Worm (Caenorhabditis elegans) whole organism, midembryonic: ENCODE measurements around the gene rpy-1.

ENCODE experiments used
- T22C8.4 ChIP-seq: fragments of 200-800 bp; sonication (Bioruptor generic); IDR thresholded peaks from 2 replicates; pipeline ENCODE4 v1.3.6; 2022; ENCODE audit warnings: missing genetic modification characterization, missing compliant biosample characterization
- cog-1 ChIP-seq: sonication (generic microtip); optimal IDR thresholded peaks from 2 replicates; lab custom pipeline; 2016; ENCODE audit warnings: missing genetic modification characterization, missing compliant biosample characterization
- flt-1 ChIP-seq: fragments of 200-800 bp; sonication (Bioruptor generic); IDR thresholded peaks from 2 replicates; pipeline ENCODE4 v1.3.6; 2022; ENCODE audit warnings: missing genetic modification characterization, missing compliant biosample characterization
- klf-2 ChIP-seq: fragments of 200-800 bp; sonication (Bioruptor generic); conservative IDR thresholded peaks from 2 replicates; pipeline ENCODE4 v1.3.6; 2022; ENCODE audit warnings: missing genetic modification reagents, missing genetic modification characterization, missing compliant biosample characterization
- med-1 ChIP-seq: sonication (generic microtip); optimal IDR thresholded peaks from 2 replicates; lab custom pipeline; 2017; ENCODE audit warnings: missing genetic modification characterization, mild to moderate bottlenecking, missing compliant biosample characterization, antibody characterized with exemption, missing genetic modification reagents; ENCODE audit not compliant: insufficient read depth
- ref-1 ChIP-seq: fragments of 200-800 bp; sonication (Bioruptor generic); conservative IDR thresholded peaks from 2 replicates; pipeline ENCODE4 v1.3.6; 2022; ENCODE audit warnings: missing genetic modification reagents, missing genetic modification characterization, missing compliant biosample characterization
- tab-1 ChIP-seq: fragments of 200-800 bp; sonication (Bioruptor generic); IDR thresholded peaks from 2 replicates; pipeline ENCODE4 v1.3.6; 2022; ENCODE audit warnings: missing genetic modification characterization, missing compliant biosample characterization
- ztf-23 ChIP-seq: fragments of 200-800 bp; sonication (Bioruptor generic); IDR thresholded peaks from 2 replicates; pipeline ENCODE4 v1.3.6; 2022; ENCODE audit warnings: missing genetic modification reagents, missing genetic modification characterization, missing compliant biosample characterization
- ztf-29 ChIP-seq: fragments of 200-800 bp; sonication (Bioruptor generic); IDR thresholded peaks from 2 replicates; pipeline ENCODE4 v1.3.6; 2022; ENCODE audit warnings: missing genetic modification reagents, missing genetic modification characterization, missing compliant biosample characterization

The rpy-1 gene

ce11 chrII:6707496-6708260 is 2.2 kb upstream of the rpy-1 start:
- no peak for TF ChIP-seq ztf-29 (GFP tag; lab: Robert Waterston, UW)
- no peak for TF ChIP-seq med-1 (GFP tag; lab: Kevin White, UChicago)
- no peak for TF ChIP-seq tab-1
- no peak for TF ChIP-seq klf-2 (GFP tag; lab: Robert Waterston, UW)
- no peak for TF ChIP-seq ztf-23
- TF ChIP-seq T22C8.4 (GFP tag; lab: Robert Waterston, UW), result no peak
- TF ChIP-seq ref-1, result no peak
- no peak for TF ChIP-seq cog-1 (tag; lab: Kevin White, UChicago)

- TF ChIP-seq med-1 (GFP tag; lab: Kevin White, UChicago) (no peak), tab-1 (no peak), klf-2 (GFP tag; lab: Robert Waterston, UW) (no peak), cog-1 (tag; lab: Kevin White, UChicago) (no peak), ref-1 (no peak), flt-1 (GFP tag; lab: Robert Waterston, UW) (no peak), ztf-23 (no peak)
These were observed 1.2 kb upstream of the rpy-1 start for ce11 chrII:6706552-6707091.

- TF ChIP-seq med-1 (GFP tag; lab: Kevin White, UChicago) (no peak), T22C8.4 (GFP tag; lab: Robert Waterston, UW) (no peak), flt-1 (GFP tag; lab: Robert Waterston, UW) (no peak), klf-2 (GFP tag; lab: Robert Waterston, UW) (no peak), ztf-23 (no peak), cog-1 (tag; lab: Kevin White, UChicago) (no peak), ztf-29 (GFP tag; lab: Robert Waterston, UW) (no peak)
These were observed 3.9 kb downstream of the rpy-1 start, which contains the start of gene C18H9.6 for ce11 chrII:6701497-6701896. Gene C18H9.6 (minus strand): TSS chrII:6701625.

- TF ChIP-seq cog-1 (tag; lab: Kevin White, UChicago), result no peak
- no peak for TF ChIP-seq ztf-23
- TF ChIP-seq med-1 (GFP tag; lab: Kevin White, UChicago), result no peak
- no peak for TF ChIP-seq flt-1 (GFP tag; lab: Robert Waterston, UW)
- TF ChIP-seq T22C8.4 (GFP tag; lab: Robert Waterston, UW), result no peak
- no peak for TF ChIP-seq tab-1
- TF ChIP-seq ref-1, result no peak
These were observed 6.7 kb downstream of the rpy-1 start, which contains the start of gene C18H9.1 for ce11 chrII:6698784-6699183. Gene C18H9.1 (plus strand): TSS chrII:6699084.

- TF ChIP-seq ztf-29 (GFP tag; lab: Robert Waterston, UW) (no peak), ztf-23 (no peak), klf-2 (GFP tag; lab: Robert Waterston, UW) (no peak), T22C8.4 (GFP tag; lab: Robert Waterston, UW) (no peak), tab-1 (no peak), ref-1 (no peak), flt-1 (GFP tag; lab: Robert Waterston, UW) (no peak), cog-1 (tag; lab: Kevin White, UChicago) (no peak), med-1 (GFP tag; lab: Kevin White, UChicago) (no peak)
These were observed 10.1 kb downstream of the rpy-1 start, which contains the start of gene C18H9.5 for ce11 chrII:6695388-6695787. Gene C18H9.5 (minus strand): TSS chrII:6695566.

ce11 chrII:6689088-6689487 is 16.4 kb downstream of the rpy-1 start:
- TF ChIP-seq ref-1 (no peak), ztf-29 (GFP tag; lab: Robert Waterston, UW) (no peak), tab-1 (no peak), med-1 (GFP tag; lab: Kevin White, UChicago) (no peak), ztf-23 (no peak), T22C8.4 (GFP tag; lab: Robert Waterston, UW) (no peak), cog-1 (tag; lab: Kevin White, UChicago) (no peak), klf-2 (GFP tag; lab: Robert Waterston, UW) (no peak), flt-1 (GFP tag; lab: Robert Waterston, UW) (no peak)

ce11 chrII:6685964-6686363 is 19.5 kb downstream of the rpy-1 start:
- TF ChIP-seq cog-1 (tag; lab: Kevin White, UChicago) (no peak), ref-1 (no peak)

ce11 chrII:6683663-6684285 is 21.7 kb downstream of the rpy-1 start, which contains the start of gene gyf-1:
Gene gyf-1 (plus strand): TSS chrII:6684235.
- TF ChIP-seq ztf-29 (GFP tag; lab: Robert Waterston, UW) (no peak), tab-1 (no peak), cog-1 (tag; lab: Kevin White, UChicago) (no peak), ref-1 (no peak), ztf-23 (no peak), med-1 (GFP tag; lab: Kevin White, UChicago) (no peak), flt-1 (GFP tag; lab: Robert Waterston, UW) (no peak), T22C8.4 (GFP tag; lab: Robert Waterston, UW) (no peak), klf-2 (GFP tag; lab: Robert Waterston, UW) (no peak)

- TF ChIP-seq flt-1 (GFP tag; lab: Robert Waterston, UW) (no peak), ztf-23 (no peak)
These were observed 22.5 kb downstream of the rpy-1 start for ce11 chrII:6682918-6683317.

- TF ChIP-seq cog-1 (tag; lab: Kevin White, UChicago), result no peak
- no peak for TF ChIP-seq tab-1
- no peak for TF ChIP-seq T22C8.4 (GFP tag; lab: Robert Waterston, UW)
- TF ChIP-seq ztf-23, result no peak
- TF ChIP-seq med-1 (GFP tag; lab: Kevin White, UChicago), result no peak
- TF ChIP-seq flt-1 (GFP tag; lab: Robert Waterston, UW), result no peak
- TF ChIP-seq klf-2 (GFP tag; lab: Robert Waterston, UW), result no peak
- TF ChIP-seq ref-1, result no peak
These were observed 24.0 kb downstream of the rpy-1 start for ce11 chrII:6681478-6681877.
